Fruit fly (Drosophila melanogaster) whole organism, pupa: ENCODE measurements around the gene CG12948.

Experiments used
- CG13204 ChIP-seq: fragments of 200-800 bp; sonication (Bioruptor generic); optimal IDR thresholded peaks from 2 replicates; lab custom pipeline; 2018; ENCODE audit warnings: missing biosample characterization, mild to moderate bottlenecking, missing genetic modification characterization, moderate library complexity
- EcR ChIP-seq: fragments of 200-800 bp; sonication (Bioruptor generic); optimal IDR thresholded peaks from 3 replicates; lab custom pipeline; 2019; ENCODE audit warnings: missing biosample characterization, missing genetic modification characterization, mild to moderate bottlenecking, moderate library complexity, missing genetic modification reagents
- fd96Ca ChIP-seq: fragments of 200-800 bp; sonication (Bioruptor generic); IDR thresholded peaks from 3 replicates; pipeline ENCODE4 v1.3.6; 2022; ENCODE audit warnings: missing biosample characterization, missing genetic modification characterization

dm6 chr3R:9774147-9774546, 26.6 kb upstream of the CG12948 start, which contains the start of gene Whamy:
- TF ChIP-seq fd96Ca (GFP tag; lab: Robert Waterston, UW) (no peak), EcR (GFP tag; lab: Kevin White, UChicago) (no peak), CG13204 (GFP tag; lab: Kevin White, UChicago) (no peak)
